Fruit fly (Drosophila melanogaster): Measurements from ENCODE around the gene holn1.
A peak's percentile ranks its signal among the peaks of the same experiment; 100 is the strongest.

holn1 gene

dm6 chr2L:10442048-10442790 is 6.4 kb downstream of the holn1 start, which contains the start of gene loh:
loh (plus strand) TSS chr2L:10442534.
- TF ChIP-seq pad (GFP tag; optimal IDR thresholded peaks at IDR 0.05) (no peak), Hr96 (GFP tag; optimal IDR thresholded peaks at IDR 0.05) (no peak), cic (GFP tag; optimal IDR thresholded peaks at IDR 0.05) (no peak), toe (GFP tag; optimal IDR thresholded peaks at IDR 0.05) (no peak), CG33017 (tag; optimal IDR thresholded peaks at IDR 0.05) (no peak), CG7045 (GFP tag; optimal IDR thresholded peaks at IDR 0.05) (no peak), tj (GFP tag; optimal IDR thresholded peaks at IDR 0.05) (no peak), bab1 (GFP tag; optimal IDR thresholded peaks at IDR 0.05) (no peak), kay (GFP tag; ENCODE audit: borderline replicate concordance) (no peak), ovo (GFP tag; optimal IDR thresholded peaks at IDR 0.05) (no peak), cnc (optimal IDR thresholded peaks at IDR 0.05) (no peak), CG11617 (GFP tag; optimal IDR thresholded peaks at IDR 0.05) (no peak), CG7101 (tag; optimal IDR thresholded peaks at IDR 0.05) (no peak)

dm6 chr2L:10452296-10452695 is 16.5 kb downstream of the holn1 start, which contains the start of gene ppk10:
ppk10 (minus strand) TSS chr2L:10452396.
- TF ChIP-seq CG33017 (tag; optimal IDR thresholded peaks at IDR 0.05) (no peak), tj (GFP tag; optimal IDR thresholded peaks at IDR 0.05) (no peak), CG7045 (GFP tag; optimal IDR thresholded peaks at IDR 0.05) (no peak), ovo (GFP tag; optimal IDR thresholded peaks at IDR 0.05) (no peak), Hr96 (GFP tag; optimal IDR thresholded peaks at IDR 0.05) (no peak), CG11617 (GFP tag; optimal IDR thresholded peaks at IDR 0.05) (no peak)

- TF ChIP-seq cic (GFP tag; optimal IDR thresholded peaks at IDR 0.05), result peak; percentile 52
- TF ChIP-seq CG11617 (GFP tag; optimal IDR thresholded peaks at IDR 0.05), result no peak
Observed at dm6 chr2L:10455944-10456520, 20.2 kb downstream of the holn1 start.

- TF ChIP-seq ovo (GFP tag; optimal IDR thresholded peaks at IDR 0.05) (no peak), CG1620 (GFP tag; optimal IDR thresholded peaks at IDR 0.05) (no peak), CG11617 (GFP tag; optimal IDR thresholded peaks at IDR 0.05) (no peak), CG14711 (tag; optimal IDR thresholded peaks at IDR 0.05) (no peak), CG12768 (GFP tag; optimal IDR thresholded peaks at IDR 0.05) (peak; percentile 12), Mnt (GFP tag; optimal IDR thresholded peaks at IDR 0.05) (peak; percentile 9), Crg-1 (GFP tag; optimal IDR thresholded peaks at IDR 0.05) (no peak), pad (GFP tag; optimal IDR thresholded peaks at IDR 0.05) (no peak), CG33017 (tag; optimal IDR thresholded peaks at IDR 0.05) (peak; percentile 9), CG5204 (GFP tag; optimal IDR thresholded peaks at IDR 0.05) (no peak), CG7101 (tag; optimal IDR thresholded peaks at IDR 0.05) (no peak), CG7045 (GFP tag; optimal IDR thresholded peaks at IDR 0.05) (no peak), cnc (optimal IDR thresholded peaks at IDR 0.05) (no peak), cic (GFP tag; optimal IDR thresholded peaks at IDR 0.05) (peak; percentile 34), toe (GFP tag; optimal IDR thresholded peaks at IDR 0.05) (no peak), Clk (GFP tag; optimal IDR thresholded peaks at IDR 0.05) (no peak), Hr96 (GFP tag; optimal IDR thresholded peaks at IDR 0.05) (no peak), bab1 (GFP tag; optimal IDR thresholded peaks at IDR 0.05) (no peak), kay (GFP tag; ENCODE audit: borderline replicate concordance) (peak; percentile 70), tj (GFP tag; optimal IDR thresholded peaks at IDR 0.05) (peak; percentile 73)
Observed at dm6 chr2L:10457191-10457899, 21.6 kb downstream of the holn1 start, which contains the start of the genes LManI and LManII. LManI (minus strand) TSS chr2L:10457241. LManII (plus strand) TSS chr2L:10457658.

dm6 chr2L:10458979-10459378 is 23.2 kb downstream of the holn1 start:
- TF ChIP-seq CG1620 (GFP tag; optimal IDR thresholded peaks at IDR 0.05), result no peak
- TF ChIP-seq CG7045 (GFP tag; optimal IDR thresholded peaks at IDR 0.05), result no peak
- no peak for TF ChIP-seq CG33017 (tag; optimal IDR thresholded peaks at IDR 0.05)
- TF ChIP-seq bab1 (GFP tag; optimal IDR thresholded peaks at IDR 0.05), result no peak
- TF ChIP-seq ovo (GFP tag; optimal IDR thresholded peaks at IDR 0.05), result no peak
- TF ChIP-seq CG14711 (tag; optimal IDR thresholded peaks at IDR 0.05), result no peak
- TF ChIP-seq Hr96 (GFP tag; optimal IDR thresholded peaks at IDR 0.05), result no peak
- TF ChIP-seq CG5204 (GFP tag; optimal IDR thresholded peaks at IDR 0.05), result no peak

- TF ChIP-seq cic (GFP tag; optimal IDR thresholded peaks at IDR 0.05) (no peak), toe (GFP tag; optimal IDR thresholded peaks at IDR 0.05) (no peak), Mnt (GFP tag; optimal IDR thresholded peaks at IDR 0.05) (no peak), CG12768 (GFP tag; optimal IDR thresholded peaks at IDR 0.05) (no peak), tj (GFP tag; optimal IDR thresholded peaks at IDR 0.05) (no peak), kay (GFP tag; ENCODE audit: borderline replicate concordance) (no peak), CG7101 (tag; optimal IDR thresholded peaks at IDR 0.05) (no peak), Hr96 (GFP tag; optimal IDR thresholded peaks at IDR 0.05) (no peak), CG14711 (tag; optimal IDR thresholded peaks at IDR 0.05) (no peak), cnc (optimal IDR thresholded peaks at IDR 0.05) (no peak), CG5204 (GFP tag; optimal IDR thresholded peaks at IDR 0.05) (no peak), bab1 (GFP tag; optimal IDR thresholded peaks at IDR 0.05) (no peak), pad (GFP tag; optimal IDR thresholded peaks at IDR 0.05) (no peak), Crg-1 (GFP tag; optimal IDR thresholded peaks at IDR 0.05) (no peak), CG7045 (GFP tag; optimal IDR thresholded peaks at IDR 0.05) (no peak), Clk (GFP tag; optimal IDR thresholded peaks at IDR 0.05) (no peak), CG11617 (GFP tag; optimal IDR thresholded peaks at IDR 0.05) (no peak)
Observed at dm6 chr2L:10466865-10467270, 31.1 kb downstream of the holn1 start.

All from whole organism, adult.